Worm (Caenorhabditis elegans): ENCODE data around the gene nspg-10.

DNA sequence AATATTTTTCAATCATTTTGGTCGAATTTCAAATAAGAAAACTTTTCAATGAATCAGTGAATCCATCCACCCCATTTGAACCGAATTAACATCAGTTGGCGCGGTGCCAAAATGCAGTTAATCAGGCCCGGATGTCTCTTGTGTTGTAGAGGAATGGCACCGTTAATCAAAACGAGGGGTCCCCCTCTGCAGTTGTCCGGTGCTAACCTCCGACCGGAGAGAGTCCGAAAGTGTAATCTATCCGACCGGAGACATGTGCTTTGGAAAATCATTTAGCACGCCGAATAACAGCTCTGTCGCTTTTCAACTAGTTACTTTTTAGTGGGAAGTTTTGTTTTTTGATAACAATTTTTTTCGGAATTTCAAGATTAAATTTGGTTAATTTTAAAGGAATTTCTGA is 39.7 kb downstream of the nspg-10 start:
- TF ChIP-seq B0336.3 (GFP tag; IDR thresholded peaks at IDR 0.05) (no peak), egl-44 (GFP tag; IDR thresholded peaks at IDR 0.05) (no peak), gei-17 (GFP tag; optimal IDR thresholded peaks at IDR 0.05) (no peak), B0035.1 (tag; optimal IDR thresholded peaks at IDR 0.05) (no peak), mxl-1 (tag; optimal IDR thresholded peaks at IDR 0.05) (no peak), ceh-91 (GFP tag; IDR thresholded peaks at IDR 0.05) (no peak), mes-4 (tag; optimal IDR thresholded peaks at IDR 0.05) (no peak)

Data from whole organism, young adult.